Fruit fly (Drosophila melanogaster): Measurements from ENCODE around the gene alpha-Est5.

Gene alpha-Est5

dm6 chr3R:7500513-7500912 lies 35.7 kb downstream of the alpha-Est5 start (continued):
- TF ChIP-seq CG12744 (GFP tag; optimal IDR thresholded peaks at IDR 0.05) (no peak), CG17361 (GFP tag; IDR thresholded peaks at IDR 0.05) (no peak), CG15514 (GFP tag; optimal IDR thresholded peaks at IDR 0.05) (peak; percentile 16), tna (GFP tag; IDR thresholded peaks at IDR 0.05; ENCODE audit: partially characterized antibody) (no peak), gsb (GFP tag; IDR thresholded peaks at IDR 0.05) (no peak), lmd (GFP tag; IDR thresholded peaks at IDR 0.05) (peak; percentile 24; the same call in 1 of the 2 replicates), CG1529 (GFP tag; optimal IDR thresholded peaks at IDR 0.05) (no peak), zfh2 (GFP tag; optimal IDR thresholded peaks at IDR 0.05) (peak; percentile 28), CG8944 (GFP tag; optimal IDR thresholded peaks at IDR 0.05) (no peak), CG18476 (GFP tag; optimal IDR thresholded peaks at IDR 0.05) (no peak), CG2678 (tag; optimal IDR thresholded peaks at IDR 0.05) (peak; percentile 28), CG4282 (GFP tag; optimal IDR thresholded peaks at IDR 0.05) (no peak), Max (GFP tag; optimal IDR thresholded peaks at IDR 0.05) (no peak), tx (GFP tag; optimal IDR thresholded peaks at IDR 0.05) (peak; percentile 15), Abd-B (GFP tag; optimal IDR thresholded peaks at IDR 0.05) (no peak), unc-4 (GFP tag; IDR thresholded peaks at IDR 0.05; ENCODE audit: partially characterized antibody) (no peak), CG15269 (tag; optimal IDR thresholded peaks at IDR 0.05) (peak; percentile 27), br (optimal IDR thresholded peaks at IDR 0.05) (no peak), E2f2 (GFP tag; IDR thresholded peaks at IDR 0.05) (no peak), CG10979 (tag; optimal IDR thresholded peaks at IDR 0.05) (no peak), CG9797 (GFP tag; optimal IDR thresholded peaks at IDR 0.05) (no peak), Spps (tag; optimal IDR thresholded peaks at IDR 0.05) (no peak), CG7963 (GFP tag; IDR thresholded peaks at IDR 0.05; ENCODE audit: partially characterized antibody) (no peak), Sry-δ (GFP tag; optimal IDR thresholded peaks at IDR 0.05) (no peak), ara (GFP tag; IDR thresholded peaks at IDR 0.05) (no peak), cas (GFP tag; IDR thresholded peaks at IDR 0.05) (no peak), corto (GFP tag; optimal IDR thresholded peaks at IDR 0.05) (no peak), HmgD (GFP tag; optimal IDR thresholded peaks at IDR 0.05) (no peak), wek (GFP tag; optimal IDR thresholded peaks at IDR 0.05) (no peak), tio (GFP tag; optimal IDR thresholded peaks at IDR 0.05) (no peak), CG3407 (GFP tag; optimal IDR thresholded peaks at IDR 0.05) (no peak), Ptx1 (GFP tag; IDR thresholded peaks at IDR 0.05) (peak; percentile 54), CG31224 (GFP tag; IDR thresholded peaks at IDR 0.05) (0 out of 2 replicates have a peak, but pooled peaks have one; percentile 11), Mes4 (GFP tag; optimal IDR thresholded peaks at IDR 0.05) (no peak), CG12219 (GFP tag; optimal IDR thresholded peaks at IDR 0.05) (no peak), CG15479 (GFP tag; optimal IDR thresholded peaks at IDR 0.05) (no peak), CG8089 (GFP tag; optimal IDR thresholded peaks at IDR 0.05) (no peak), CG17829 (tag; optimal IDR thresholded peaks at IDR 0.05) (no peak), CG34422 (GFP tag; IDR thresholded peaks at IDR 0.05) (no peak), CG7745 (tag; optimal IDR thresholded peaks at IDR 0.05) (no peak), CG4707 (GFP tag; optimal IDR thresholded peaks at IDR 0.05) (no peak), nmo (GFP tag; optimal IDR thresholded peaks at IDR 0.05) (peak; percentile 16), Mrtf (GFP tag; IDR thresholded peaks at IDR 0.05) (no peak), CG8359 (GFP tag; optimal IDR thresholded peaks at IDR 0.05; ENCODE audit: borderline replicate concordance) (no peak), CG13123 (GFP tag; optimal IDR thresholded peaks at IDR 0.05) (no peak), Trl (optimal IDR thresholded peaks at IDR 0.05) (no peak), Trl (GFP tag; optimal IDR thresholded peaks at IDR 0.05) (no peak), CG11085 (GFP tag; IDR thresholded peaks at IDR 0.05) (no peak), Dbx (GFP tag; IDR thresholded peaks at IDR 0.05) (peak; percentile 22; the same call in 1 of the 3 replicates), gcm (GFP tag; optimal IDR thresholded peaks at IDR 0.05) (no peak), grau (tag; optimal IDR thresholded peaks at IDR 0.05) (peak; percentile 44), Ssrp (tag; optimal IDR thresholded peaks at IDR 0.05) (no peak)
